Fruit fly (Drosophila melanogaster) whole organism, embryonic: ENCODE results near the gene Bacc.

Experiments
- Aef1 ChIP-seq: fragments of 200-800 bp; sonication (Bioruptor generic); IDR thresholded peaks from 3 replicates; pipeline ENCODE4 v1.3.6; 2022; ENCODE audit warnings: missing biosample characterization, missing genetic modification characterization
- B-H2 ChIP-seq: fragments of 200-800 bp; sonication (Bioruptor generic); optimal IDR thresholded peaks from 2 replicates; lab custom pipeline; 2018; ENCODE audit warnings: missing biosample characterization, mild to moderate bottlenecking, missing genetic modification characterization
- Bteb2 ChIP-seq: fragments of 200-800 bp; sonication (Bioruptor generic); optimal IDR thresholded peaks from 2 replicates; lab custom pipeline; 2016; ENCODE audit warnings: missing biosample characterization, missing genetic modification characterization
- CG1233 ChIP-seq: fragments of 200-800 bp; sonication (Bioruptor generic); optimal IDR thresholded peaks from 4 replicates; lab custom pipeline; 2018; ENCODE audit warnings: missing biosample characterization, mild to moderate bottlenecking, missing genetic modification characterization
- CG13624 ChIP-seq: fragments of 200-800 bp; sonication (Bioruptor generic); optimal IDR thresholded peaks from 2 replicates; lab custom pipeline; 2016; ENCODE audit warnings: missing biosample characterization, missing genetic modification characterization
- CG13775 ChIP-seq: fragments of 200-800 bp; sonication (Bioruptor generic); optimal IDR thresholded peaks from 3 replicates; lab custom pipeline; 2017; ENCODE audit warnings: missing biosample characterization, mild to moderate bottlenecking, missing genetic modification characterization
- CG15269 ChIP-seq: fragments of 200-800 bp; sonication (Bioruptor generic); optimal IDR thresholded peaks from 2 replicates; lab custom pipeline; 2018; ENCODE audit warnings: missing biosample characterization, mild to moderate bottlenecking, missing genetic modification characterization, moderate library complexity
- CG15696 ChIP-seq: fragments of 200-800 bp; sonication (Bioruptor generic); optimal IDR thresholded peaks from 2 replicates; lab custom pipeline; 2019; ENCODE audit warnings: missing biosample characterization, mild to moderate bottlenecking, missing genetic modification characterization, moderate library complexity
- CG17361 ChIP-seq: fragments of 200-800 bp; sonication (Bioruptor generic); IDR thresholded peaks from 3 replicates; pipeline ENCODE4 v1.3.6; 2022; ENCODE audit warnings: missing biosample characterization, missing genetic modification characterization
- CG2129 ChIP-seq: fragments of 200-800 bp; sonication (Bioruptor generic); IDR thresholded peaks from 2 replicates; pipeline ENCODE4 v1.3.6; 2022; ENCODE audit warnings: missing biosample characterization, missing genetic modification characterization; ENCODE audit not compliant: partially characterized antibody
- CG2678 ChIP-seq: fragments of 200-800 bp; sonication (Bioruptor generic); optimal IDR thresholded peaks from 3 replicates; lab custom pipeline; 2019; ENCODE audit warnings: missing biosample characterization, mild to moderate bottlenecking, missing genetic modification characterization, moderate library complexity
- CG3065 ChIP-seq: fragments of 200-800 bp; sonication (Bioruptor generic); optimal IDR thresholded peaks from 2 replicates; lab custom pipeline; 2016; ENCODE audit warnings: missing biosample characterization, missing genetic modification characterization
- CG31224 ChIP-seq: fragments of 200-800 bp; sonication (Bioruptor generic); IDR thresholded peaks from 2 replicates; pipeline ENCODE4 v1.3.6; 2022; ENCODE audit warnings: missing biosample characterization, missing genetic modification characterization
- CG33213 ChIP-seq: fragments of 200-800 bp; sonication (Bioruptor generic); optimal IDR thresholded peaks from 3 replicates; lab custom pipeline; 2016; ENCODE audit warnings: missing biosample characterization, missing genetic modification characterization
- CG42726 ChIP-seq: fragments of 200-800 bp; sonication (Bioruptor generic); IDR thresholded peaks from 2 replicates; pipeline ENCODE4 v1.3.6; 2022; ENCODE audit warnings: missing biosample characterization, missing genetic modification characterization; ENCODE audit not compliant: partially characterized antibody
- CG5180 ChIP-seq: fragments of 200-800 bp; sonication (Bioruptor generic); optimal IDR thresholded peaks from 3 replicates; lab custom pipeline; 2017; ENCODE audit warnings: missing biosample characterization, missing genetic modification characterization, mild to moderate bottlenecking, moderate library complexity, missing genetic modification reagents
- CG5245 ChIP-seq: fragments of 200-800 bp; sonication (Bioruptor generic); optimal IDR thresholded peaks from 3 replicates; lab custom pipeline; 2016; ENCODE audit warnings: missing biosample characterization, missing genetic modification characterization
- CG5953 ChIP-seq: fragments of 200-800 bp; sonication (Bioruptor generic); IDR thresholded peaks from 2 replicates; pipeline ENCODE4 v1.3.6; 2022; ENCODE audit warnings: missing biosample characterization, missing genetic modification characterization
- CG6272 ChIP-seq: fragments of 200-800 bp; sonication (Bioruptor generic); IDR thresholded peaks from 2 replicates; pipeline ENCODE4 v1.3.6; 2022; ENCODE audit warnings: missing biosample characterization, missing genetic modification characterization
- CG7786 ChIP-seq: fragments of 200-800 bp; sonication (Bioruptor generic); optimal IDR thresholded peaks from 2 replicates; lab custom pipeline; 2016; ENCODE audit warnings: missing biosample characterization, missing genetic modification characterization
- CG8944 ChIP-seq: fragments of 200-800 bp; sonication (Bioruptor generic); optimal IDR thresholded peaks from 3 replicates; lab custom pipeline; 2016; ENCODE audit warnings: missing biosample characterization, missing genetic modification characterization
- CG9609 ChIP-seq: fragments of 200-800 bp; sonication (Bioruptor generic); optimal IDR thresholded peaks from 3 replicates; lab custom pipeline; 2016; ENCODE audit warnings: missing biosample characterization, missing genetic modification characterization
- CG9876 ChIP-seq: fragments of 200-800 bp; sonication (Bioruptor generic); optimal IDR thresholded peaks from 2 replicates; lab custom pipeline; 2016; ENCODE audit warnings: missing biosample characterization, missing genetic modification characterization
- CHES-1-like ChIP-seq: fragments of 200-800 bp; sonication (Bioruptor generic); optimal IDR thresholded peaks from 2 replicates; lab custom pipeline; 2016; ENCODE audit warnings: missing biosample characterization, missing genetic modification characterization
- Doc3 ChIP-seq: fragments of 200-800 bp; sonication (Bioruptor generic); IDR thresholded peaks from 3 replicates; pipeline ENCODE4 v1.3.6; 2022; ENCODE audit warnings: missing biosample characterization, missing genetic modification characterization; ENCODE audit not compliant: partially characterized antibody
- Fer2 ChIP-seq: fragments of 200-800 bp; sonication (Bioruptor generic); optimal IDR thresholded peaks from 2 replicates; lab custom pipeline; 2018; ENCODE audit warnings: missing biosample characterization, mild to moderate bottlenecking, missing genetic modification characterization, moderate library complexity
- H15 ChIP-seq: fragments of 200-800 bp; sonication (Bioruptor generic); IDR thresholded peaks from 3 replicates; pipeline ENCODE4 v1.3.6; 2022; ENCODE audit warnings: missing biosample characterization, missing genetic modification characterization
- H2.0 ChIP-seq: fragments of 200-800 bp; sonication (Bioruptor generic); IDR thresholded peaks from 2 replicates; pipeline ENCODE4 v1.3.6; 2022; ENCODE audit warnings: missing biosample characterization, missing genetic modification characterization
- HmgD ChIP-seq: fragments of 200-800 bp; sonication (Bioruptor generic); optimal IDR thresholded peaks from 3 replicates; lab custom pipeline; 2016; ENCODE audit warnings: missing biosample characterization, missing genetic modification characterization
- MBD-R2 ChIP-seq: fragments of 200-800 bp; sonication (Bioruptor generic); IDR thresholded peaks from 2 replicates; pipeline ENCODE4 v1.3.6; 2022; ENCODE audit warnings: missing biosample characterization, missing genetic modification characterization
- Max ChIP-seq: fragments of 200-800 bp; sonication (Bioruptor generic); optimal IDR thresholded peaks from 2 replicates; lab custom pipeline; 2016; ENCODE audit warnings: missing biosample characterization, mild to moderate bottlenecking, missing genetic modification characterization
- NFAT ChIP-seq: fragments of 200-800 bp; sonication (Bioruptor generic); IDR thresholded peaks from 2 replicates; pipeline ENCODE4 v1.3.6; 2022; ENCODE audit warnings: missing biosample characterization, missing genetic modification characterization
- Neu2 ChIP-seq: fragments of 200-800 bp; sonication (Bioruptor generic); optimal IDR thresholded peaks from 3 replicates; lab custom pipeline; 2016; ENCODE audit warnings: missing biosample characterization, missing genetic modification characterization, borderline replicate concordance
- al ChIP-seq: fragments of 200-800 bp; sonication (Bioruptor generic); IDR thresholded peaks from 2 replicates; pipeline ENCODE4 v1.3.6; 2022; ENCODE audit warnings: missing biosample characterization, missing genetic modification characterization
- chn ChIP-seq: fragments of 200-800 bp; sonication (Bioruptor generic); optimal IDR thresholded peaks from 2 replicates; lab custom pipeline; 2016; ENCODE audit warnings: missing biosample characterization, missing genetic modification characterization
- dm ChIP-seq: fragments of 200-800 bp; sonication (Bioruptor generic); optimal IDR thresholded peaks from 3 replicates; lab custom pipeline; 2016; ENCODE audit warnings: missing biosample characterization, missing genetic modification characterization
- eve ChIP-seq, 2 experiments: fragments of >200 bp; optimal IDR thresholded peaks; 2 replicates each; lab custom pipeline; 2017; ENCODE audit warnings: missing biosample characterization in 2 of 2, missing genetic modification characterization in 2 of 2
- fd102C ChIP-seq: fragments of 200-800 bp; sonication (Bioruptor generic); optimal IDR thresholded peaks from 2 replicates; lab custom pipeline; 2018; ENCODE audit warnings: missing biosample characterization, mild to moderate bottlenecking, missing genetic modification characterization, moderate library complexity
- ftz-f1 ChIP-seq: fragments of 200-800 bp; sonication (Bioruptor generic); optimal IDR thresholded peaks from 2 replicates; lab custom pipeline; 2016; ENCODE audit warnings: missing biosample characterization, missing genetic modification characterization
- gsb ChIP-seq: fragments of 200-800 bp; sonication (Bioruptor generic); IDR thresholded peaks from 2 replicates; pipeline ENCODE4 v1.3.6; 2022; ENCODE audit warnings: missing biosample characterization, missing genetic modification characterization
- gt ChIP-seq: fragments of 200-800 bp; sonication (Bioruptor generic); IDR thresholded peaks from 2 replicates; pipeline ENCODE4 v1.3.6; 2022; ENCODE audit warnings: missing biosample characterization, missing genetic modification characterization
- lbe ChIP-seq: fragments of 200-800 bp; sonication (Bioruptor generic); optimal IDR thresholded peaks from 2 replicates; lab custom pipeline; 2016; ENCODE audit warnings: missing biosample characterization, mild to moderate bottlenecking, missing genetic modification characterization
- mirr ChIP-seq: fragments of 200-800 bp; sonication (Bioruptor generic); optimal IDR thresholded peaks from 3 replicates; lab custom pipeline; 2018; ENCODE audit warnings: missing biosample characterization, mild to moderate bottlenecking, missing genetic modification characterization
- nau ChIP-seq: fragments of 200-800 bp; sonication (Bioruptor generic); optimal IDR thresholded peaks from 3 replicates; lab custom pipeline; 2017; ENCODE audit warnings: missing biosample characterization, mild to moderate bottlenecking, missing genetic modification characterization, missing genetic modification reagents
- otp ChIP-seq: fragments of 200-800 bp; sonication (Bioruptor generic); IDR thresholded peaks from 3 replicates; pipeline ENCODE4, ENCODE4 v1.3.6; 2022; ENCODE audit warnings: missing biosample characterization, missing genetic modification characterization
- psq ChIP-seq: fragments of 200-800 bp; sonication (Bioruptor generic); optimal IDR thresholded peaks from 2 replicates; lab custom pipeline; 2017; ENCODE audit warnings: missing biosample characterization, missing genetic modification characterization
- shn ChIP-seq: fragments of 200-800 bp; sonication (Bioruptor generic); optimal IDR thresholded peaks from 3 replicates; lab custom pipeline; 2016; ENCODE audit warnings: missing biosample characterization, missing genetic modification characterization
- slou ChIP-seq: fragments of 200-800 bp; sonication (Bioruptor generic); optimal IDR thresholded peaks from 3 replicates; lab custom pipeline; 2016; ENCODE audit warnings: missing biosample characterization, missing genetic modification characterization
- tup ChIP-seq: fragments of 200-800 bp; sonication (Bioruptor generic); optimal IDR thresholded peaks from 2 replicates; lab custom pipeline; 2016; ENCODE audit warnings: missing biosample characterization, mild to moderate bottlenecking, missing genetic modification characterization, moderate library complexity
- vvl ChIP-seq: fragments of 200-800 bp; sonication (Bioruptor generic); IDR thresholded peaks from 2 replicates; pipeline ENCODE4 v1.3.6; 2022; ENCODE audit warnings: missing biosample characterization, missing genetic modification characterization
- wek ChIP-seq: fragments of 200-800 bp; sonication (Bioruptor generic); optimal IDR thresholded peaks from 3 replicates; lab custom pipeline; 2018; ENCODE audit warnings: missing biosample characterization, mild to moderate bottlenecking, missing genetic modification characterization, moderate library complexity
- yki ChIP-seq: fragments of >200 bp; optimal IDR thresholded peaks from 3 replicates; lab custom pipeline; 2018
- zen ChIP-seq: fragments of 200-800 bp; sonication (Bioruptor generic); optimal IDR thresholded peaks from 3 replicates; lab custom pipeline; 2018; ENCODE audit warnings: missing biosample characterization, mild to moderate bottlenecking, missing genetic modification characterization, moderate library complexity

Bacc gene

dm6 chr2L:2734215-2734614, 18.0 kb upstream of the Bacc start (continued):
- TF ChIP-seq Doc3 (GFP tag; lab: Robert Waterston, UW) (no peak), zen (tag; lab: Kevin White, UChicago) (no peak), CG2129 (no peak), CG15269 (tag; lab: Kevin White, UChicago) (peak; percentile 44), CG5953 (GFP tag; lab: Robert Waterston, UW) (no peak), CG13775 (peak; percentile 49), CG17361 (GFP tag; lab: Robert Waterston, UW) (peak; percentile 53; the same call in 1 of the 3 replicates), CG9609 (peak; percentile 23), CG15696 (tag; lab: Kevin White, UChicago) (no peak), dm (GFP tag; lab: Kevin White, UChicago) (no peak), CG7786 (GFP tag; lab: Kevin White, UChicago) (peak; percentile 42), CG1233 (peak; percentile 21), CG31224 (GFP tag; lab: Robert Waterston, UW) (peak; percentile 21; the same call in 1 of the 2 replicates), CG6272 (GFP tag; lab: Robert Waterston, UW) (no peak), CG42726 (GFP tag; lab: Robert Waterston, UW) (no peak), B-H2 (no peak), psq (GFP tag; lab: Kevin White, UChicago) (no peak), CG13624 (GFP tag; lab: Kevin White, UChicago) (peak; percentile 67), otp (no peak), gt (GFP tag; lab: Robert Waterston, UW) (no peak), al (GFP tag; lab: Robert Waterston, UW) (peak; percentile 67), MBD-R2 (GFP tag; lab: Robert Waterston, UW) (no peak; the same call in 1 of the 2 replicates), ftz-f1 (no peak), CG5245 (no peak), gsb (GFP tag; lab: Robert Waterston, UW) (peak; percentile 35), nau (no peak), CG33213 (no peak), Fer2 (tag; lab: Kevin White, UChicago) (no peak), Neu2 (GFP tag; lab: Kevin White, UChicago) (no peak), CHES-1-like (GFP tag; lab: Kevin White, UChicago) (peak; percentile 50), yki (lab: Kevin White, UChicago) (no peak), wek (GFP tag; lab: Kevin White, UChicago) (no peak), NFAT (GFP tag; lab: Robert Waterston, UW) (no peak), slou (GFP tag; lab: Kevin White, UChicago) (peak; percentile 18), H15 (GFP tag; lab: Robert Waterston, UW) (no peak), Aef1 (GFP tag; lab: Robert Waterston, UW) (peak; percentile 35; the same call in 2 of the 3 replicates), lbe (GFP tag; lab: Kevin White, UChicago) (no peak), Bteb2 (GFP tag; lab: Kevin White, UChicago) (peak; percentile 42), shn (peak; percentile 1), HmgD (no peak), fd102C (GFP tag; lab: Kevin White, UChicago) (no peak), vvl (GFP tag; lab: Robert Waterston, UW) (peak; percentile 50), tup (no peak), CG9876 (GFP tag; lab: Kevin White, UChicago) (no peak), CG5180 (GFP tag; lab: Kevin White, UChicago) (no peak), H2.0 (GFP tag; lab: Robert Waterston, UW) (no peak), Max (no peak), CG8944 (no peak), chn (GFP tag; lab: Kevin White, UChicago) (no peak), CG2678 (tag; lab: Kevin White, UChicago) (peak; percentile 73), CG3065 (no peak), eve (GFP tag; optimal IDR thresholded peaks at IDR 0.05; lab: Kevin White, UChicago) (no peak), mirr (GFP tag; lab: Kevin White, UChicago) (no peak)
